Worm (Caenorhabditis elegans) whole organism, late embryonic: Measurements from ENCODE around the gene F48E3.2.

Source experiments
- C08G9.2 ChIP-seq: sonication (generic microtip); optimal IDR thresholded peaks from 2 replicates; lab custom pipeline; 2016; ENCODE audit warnings: mild to moderate bottlenecking, missing genetic modification characterization, moderate library complexity, missing compliant biosample characterization
- C38D4.7 ChIP-seq: fragments of 200-800 bp; sonication (Bioruptor generic); optimal IDR thresholded peaks from 2 replicates; lab custom pipeline; 2018; ENCODE audit warnings: mild to moderate bottlenecking, missing genetic modification characterization, moderate library complexity, missing compliant biosample characterization
- F13H6.1 ChIP-seq: sonication (generic microtip); optimal IDR thresholded peaks from 2 replicates; lab custom pipeline; 2016; ENCODE audit warnings: missing genetic modification characterization, missing compliant biosample characterization
- K02D7.2 ChIP-seq: sonication (generic microtip); optimal IDR thresholded peaks from 2 replicates; lab custom pipeline; 2017; ENCODE audit warnings: mild to moderate bottlenecking, missing genetic modification characterization, missing compliant biosample characterization
- ahr-1 ChIP-seq: sonication (generic microtip); optimal IDR thresholded peaks from 2 replicates; lab custom pipeline; 2016; ENCODE audit warnings: missing genetic modification characterization, missing compliant biosample characterization
- ama-1 ChIP-seq: fragments of 150-350 bp; optimal IDR thresholded peaks from 2 replicates; lab custom pipeline; 2014
- ceh-18 ChIP-seq: sonication (generic microtip); optimal IDR thresholded peaks from 2 replicates; lab custom pipeline; 2016; ENCODE audit warnings: missing genetic modification characterization, missing compliant biosample characterization
- ceh-19 ChIP-seq: fragments of 200-800 bp; sonication (Bioruptor generic); optimal IDR thresholded peaks from 2 replicates; lab custom pipeline; 2018; ENCODE audit warnings: mild to moderate bottlenecking, missing genetic modification characterization, missing compliant biosample characterization
- ceh-22 ChIP-seq: sonication (generic microtip); optimal IDR thresholded peaks from 2 replicates; lab custom pipeline; 2017; ENCODE audit warnings: missing biosample characterization, missing genetic modification characterization
- ceh-24 ChIP-seq: sonication (generic microtip); optimal IDR thresholded peaks from 2 replicates; lab custom pipeline; 2016; ENCODE audit warnings: mild to moderate bottlenecking, missing genetic modification characterization, missing compliant biosample characterization
- ceh-31 ChIP-seq: sonication (generic microtip); optimal IDR thresholded peaks from 2 replicates; lab custom pipeline; 2016; ENCODE audit warnings: missing genetic modification characterization, missing compliant biosample characterization
- ceh-45 ChIP-seq: fragments of 200-800 bp; sonication (Bioruptor generic); IDR thresholded peaks from 2 replicates; pipeline ENCODE4 v1.3.6; 2022; ENCODE audit warnings: missing genetic modification reagents, missing genetic modification characterization, missing compliant biosample characterization
- ceh-48 ChIP-seq: sonication (generic microtip); optimal IDR thresholded peaks from 2 replicates; lab custom pipeline; 2016; ENCODE audit warnings: missing genetic modification characterization, inconsistent platforms, missing compliant biosample characterization
- dmd-4 ChIP-seq: sonication (generic microtip); optimal IDR thresholded peaks from 2 replicates; lab custom pipeline; 2016; ENCODE audit warnings: borderline replicate concordance, missing genetic modification characterization, missing compliant biosample characterization
- elt-4 ChIP-seq: sonication (generic microtip); optimal IDR thresholded peaks from 2 replicates; lab custom pipeline; 2016; ENCODE audit warnings: missing genetic modification characterization, missing compliant biosample characterization
- fax-1 ChIP-seq: sonication (generic microtip); optimal IDR thresholded peaks from 2 replicates; lab custom pipeline; 2016; ENCODE audit warnings: missing genotype, missing genetic modification characterization, missing compliant biosample characterization
- fkh-10 ChIP-seq: fragments of 150-350 bp; optimal IDR thresholded peaks from 2 replicates; lab custom pipeline; 2014; ENCODE audit warnings: missing biosample characterization, missing genetic modification reagents, missing genetic modification characterization
- fkh-6 ChIP-seq: sonication (generic microtip); optimal IDR thresholded peaks from 2 replicates; lab custom pipeline; 2016; ENCODE audit warnings: missing genetic modification characterization, missing compliant biosample characterization
- gmeb-2 ChIP-seq: sonication (generic microtip); optimal IDR thresholded peaks from 2 replicates; lab custom pipeline; 2016; ENCODE audit warnings: missing genetic modification characterization, inconsistent platforms, missing compliant biosample characterization
- hlh-15 ChIP-seq: sonication (generic microtip); optimal IDR thresholded peaks from 2 replicates; lab custom pipeline; 2016; ENCODE audit warnings: missing genetic modification characterization, missing compliant biosample characterization
- hlh-6 ChIP-seq: sonication (generic microtip); optimal IDR thresholded peaks from 2 replicates; lab custom pipeline; 2016; ENCODE audit warnings: missing genotype, missing genetic modification characterization, missing compliant biosample characterization
- lin-11 ChIP-seq: fragments of 200-800 bp; sonication (Bioruptor generic); optimal IDR thresholded peaks from 2 replicates; lab custom pipeline; 2018; ENCODE audit warnings: mild to moderate bottlenecking, missing genetic modification characterization, missing compliant biosample characterization
- madf-2 ChIP-seq: sonication (generic microtip); optimal IDR thresholded peaks from 2 replicates; lab custom pipeline; 2017; ENCODE audit warnings: missing genetic modification characterization, missing compliant biosample characterization
- mec-3 ChIP-seq: sonication (generic microtip); optimal IDR thresholded peaks from 2 replicates; lab custom pipeline; 2016; ENCODE audit warnings: borderline replicate concordance, missing genetic modification characterization, missing compliant biosample characterization
- nfya-1 ChIP-seq: sonication (generic microtip); optimal IDR thresholded peaks from 2 replicates; lab custom pipeline; 2017; ENCODE audit warnings: missing genetic modification characterization, mild to moderate bottlenecking, missing compliant biosample characterization, antibody characterized with exemption, moderate library complexity
- nhr-11 ChIP-seq: fragments of 150-350 bp; optimal IDR thresholded peaks from 2 replicates; lab custom pipeline; 2014; ENCODE audit warnings: missing biosample characterization, missing genetic modification characterization
- nhr-232 ChIP-seq: sonication (generic microtip); optimal IDR thresholded peaks from 2 replicates; lab custom pipeline; 2016; ENCODE audit warnings: missing genetic modification characterization, missing compliant biosample characterization
- npax-4 ChIP-seq: sonication (generic microtip); optimal IDR thresholded peaks from 2 replicates; lab custom pipeline; 2016; ENCODE audit warnings: missing genetic modification characterization, missing compliant biosample characterization
- pag-3 ChIP-seq: sonication (generic microtip); optimal IDR thresholded peaks from 2 replicates; lab custom pipeline; 2016; ENCODE audit warnings: missing compliant biosample characterization, missing genetic modification characterization, borderline replicate concordance
- pat-9 ChIP-seq: fragments of 200-800 bp; sonication (Bioruptor generic); optimal IDR thresholded peaks from 2 replicates; lab custom pipeline; 2018; ENCODE audit warnings: mild to moderate bottlenecking, missing genetic modification characterization, moderate library complexity, missing compliant biosample characterization
- pax-1 ChIP-seq: fragments of 150-350 bp; optimal IDR thresholded peaks from 2 replicates; lab custom pipeline; 2014; ENCODE audit warnings: missing biosample characterization, missing genetic modification characterization
- pha-2 ChIP-seq: sonication (generic microtip); optimal IDR thresholded peaks from 2 replicates; lab custom pipeline; 2017; ENCODE audit warnings: mild to moderate bottlenecking, missing genetic modification characterization, missing compliant biosample characterization
- pqm-1 ChIP-seq: sonication (generic microtip); optimal IDR thresholded peaks from 2 replicates; lab custom pipeline; 2016; ENCODE audit warnings: missing genetic modification characterization, missing compliant biosample characterization
- pros-1 ChIP-seq: fragments of 150-350 bp; optimal IDR thresholded peaks from 2 replicates; lab custom pipeline; 2014; ENCODE audit warnings: missing biosample characterization, missing genetic modification reagents, missing genetic modification characterization
- ref-2 ChIP-seq: sonication (generic microtip); optimal IDR thresholded peaks from 2 replicates; lab custom pipeline; 2016; ENCODE audit warnings: missing genetic modification characterization, missing compliant biosample characterization
- rnt-1 ChIP-seq: sonication (generic microtip); optimal IDR thresholded peaks from 2 replicates; lab custom pipeline; 2016; ENCODE audit warnings: missing genetic modification characterization, missing compliant biosample characterization
- sdc-2 ChIP-seq: sonication (generic microtip); optimal IDR thresholded peaks from 2 replicates; lab custom pipeline; 2016; ENCODE audit warnings: missing genotype, missing genetic modification characterization, missing compliant biosample characterization
- tbx-2 ChIP-seq: sonication (generic microtip); optimal IDR thresholded peaks from 2 replicates; lab custom pipeline; 2016; ENCODE audit warnings: missing genetic modification characterization, missing compliant biosample characterization
- tbx-7 ChIP-seq: sonication (generic microtip); optimal IDR thresholded peaks from 2 replicates; lab custom pipeline; 2016; ENCODE audit warnings: missing genotype, missing genetic modification characterization, missing compliant biosample characterization
- ttx-3 ChIP-seq: sonication (generic microtip); optimal IDR thresholded peaks from 2 replicates; lab custom pipeline; 2016; ENCODE audit warnings: missing genetic modification reagents, missing genetic modification characterization, missing compliant biosample characterization
- unc-42 ChIP-seq: sonication (generic microtip); optimal IDR thresholded peaks from 2 replicates; lab custom pipeline; 2016; ENCODE audit warnings: missing genotype, missing genetic modification characterization, missing compliant biosample characterization
- unc-55 ChIP-seq: sonication (generic microtip); optimal IDR thresholded peaks from 2 replicates; lab custom pipeline; 2017; ENCODE audit warnings: missing biosample characterization, missing genetic modification reagents, missing genetic modification characterization
- unc-86 ChIP-seq: sonication (generic microtip); optimal IDR thresholded peaks from 2 replicates; lab custom pipeline; 2016; ENCODE audit warnings: missing genetic modification characterization, missing compliant biosample characterization
- ztf-16 ChIP-seq: sonication (generic microtip); optimal IDR thresholded peaks from 2 replicates; lab custom pipeline; 2017; ENCODE audit warnings: missing genetic modification characterization, missing compliant biosample characterization

Gene F48E3.2

DNA sequence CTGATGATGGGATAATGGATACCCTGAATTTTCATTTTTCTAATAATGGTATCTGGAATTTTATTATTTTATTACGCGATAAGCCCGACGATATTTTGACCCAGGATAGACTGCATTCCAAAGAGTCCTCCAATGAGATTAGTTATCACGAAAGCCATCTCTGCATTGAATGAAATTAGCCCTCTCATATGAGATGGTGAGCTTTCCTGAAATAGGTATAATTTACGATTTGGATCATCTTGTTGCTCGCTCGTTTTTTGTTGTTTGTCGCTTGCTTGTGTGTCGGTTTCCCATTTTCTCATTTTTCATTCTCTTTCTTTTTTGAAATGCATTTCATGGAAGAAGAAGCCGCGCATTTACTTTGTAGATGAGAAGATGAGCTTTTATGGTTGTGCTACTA, 1.4 kb downstream of the F48E3.2 start:
- no peak for TF ChIP-seq ceh-48

DNA sequence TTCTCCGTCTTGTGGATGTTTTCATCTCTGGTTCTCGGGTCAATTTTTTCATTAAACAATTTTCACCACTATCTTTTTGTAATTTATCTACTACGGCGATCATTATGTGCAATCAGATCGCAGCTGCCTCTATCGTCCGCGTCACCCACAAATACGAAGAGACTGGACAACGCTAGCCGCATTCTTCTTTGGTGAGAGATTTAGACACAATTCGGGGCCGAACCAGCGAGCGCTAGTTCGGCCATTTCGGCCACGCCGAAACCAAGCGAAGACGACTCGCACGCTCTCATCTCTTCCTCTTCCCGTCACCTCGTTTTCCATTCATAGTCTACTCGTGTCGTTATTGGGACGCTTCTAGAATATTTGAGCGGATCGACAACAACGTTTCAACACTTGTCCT, 7.2 kb downstream of the F48E3.2 start, which contains the start of gene gly-12:
gly-12 (plus strand) TSS at position 117 of the 400 bp plus-strand sequence.
- TF ChIP-seq C38D4.7 = no peak
- TF ChIP-seq tbx-2 (tag; lab: Kevin White, UChicago) = peak; percentile 49
- no peak for TF ChIP-seq ceh-18 (tag; lab: Kevin White, UChicago)
- no peak for TF ChIP-seq fkh-10 (GFP tag; lab: Kevin White, UChicago)
- TF ChIP-seq ttx-3 = no peak
- no peak for TF ChIP-seq dmd-4 (tag; lab: Kevin White, UChicago)
- TF ChIP-seq nfya-1 (tag; lab: Kevin White, UChicago) = peak; percentile 10
- TF ChIP-seq sdc-2 (tag; lab: Kevin White, UChicago) = no peak
- TF ChIP-seq unc-86 (tag; lab: Kevin White, UChicago) = no peak
- TF ChIP-seq ama-1 (lab: Kevin White, UChicago) = no peak
- no peak for TF ChIP-seq nhr-232 (tag; lab: Kevin White, UChicago)
- no peak for TF ChIP-seq pax-1 (tag; lab: Kevin White, UChicago)
- no peak for TF ChIP-seq ztf-16 (tag; lab: Kevin White, UChicago)
- TF ChIP-seq npax-4 (tag; lab: Kevin White, UChicago) = no peak
- TF ChIP-seq ref-2 (tag; lab: Kevin White, UChicago) = peak; percentile 22
- peak; percentile 15 for TF ChIP-seq C08G9.2 (tag; lab: Kevin White, UChicago)
- TF ChIP-seq pqm-1 (tag; lab: Kevin White, UChicago) = no peak
- peak; percentile 90 for TF ChIP-seq rnt-1
- no peak for TF ChIP-seq ceh-24 (tag; lab: Kevin White, UChicago)
- no peak for TF ChIP-seq lin-11 (tag; lab: Kevin White, UChicago)
- no peak for TF ChIP-seq K02D7.2 (tag; lab: Kevin White, UChicago)
- TF ChIP-seq hlh-6 = peak; percentile 14
- peak; percentile 54 for TF ChIP-seq ceh-31 (tag; lab: Kevin White, UChicago)
- no peak for TF ChIP-seq mec-3 (tag; lab: Kevin White, UChicago)
- TF ChIP-seq F13H6.1 (tag; lab: Kevin White, UChicago) = no peak
- TF ChIP-seq ahr-1 (tag; lab: Kevin White, UChicago) = no peak
- no peak for TF ChIP-seq pros-1 (tag; lab: Kevin White, UChicago)
- no peak for TF ChIP-seq ceh-19 (GFP tag; lab: Kevin White, UChicago)
- no peak for TF ChIP-seq gmeb-2 (tag; lab: Kevin White, UChicago)
- TF ChIP-seq madf-2 (tag; lab: Kevin White, UChicago) = no peak
- no peak for TF ChIP-seq ceh-45 (GFP tag; lab: Robert Waterston, UW)
- no peak for TF ChIP-seq hlh-15
- no peak for TF ChIP-seq ceh-22 (tag; lab: Kevin White, UChicago)
- TF ChIP-seq fkh-6 = no peak
- no peak for TF ChIP-seq unc-42 (tag; lab: Kevin White, UChicago)
- no peak for TF ChIP-seq nhr-11 (tag; lab: Kevin White, UChicago)

DNA sequence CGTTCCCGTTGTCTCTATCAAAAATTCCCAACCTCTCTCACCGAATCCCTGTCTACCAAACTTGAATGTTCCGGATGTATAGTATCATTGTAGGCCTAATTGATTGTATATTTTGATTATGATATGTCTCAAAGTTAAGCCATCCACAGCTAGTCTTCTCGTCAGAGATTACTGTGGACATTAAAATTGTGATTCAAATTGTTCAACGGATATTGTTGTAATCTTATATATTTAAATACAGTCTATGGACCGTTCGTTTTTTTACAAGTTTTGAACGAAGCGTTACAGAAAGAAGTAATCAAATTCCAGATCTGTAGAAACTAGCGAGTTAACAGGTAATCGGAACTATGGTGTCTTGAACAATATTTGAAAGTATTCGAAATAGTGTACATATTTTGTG, 12.2 kb downstream of the F48E3.2 start, which contains the start of gene F48E3.9:
F48E3.9 (plus strand) TSS at position 301 of the 400 bp plus-strand sequence.
- TF ChIP-seq elt-4 = no peak
- no peak for TF ChIP-seq hlh-6
- no peak for TF ChIP-seq lin-11 (tag; lab: Kevin White, UChicago)
- no peak for TF ChIP-seq pha-2 (tag; lab: Kevin White, UChicago)
- TF ChIP-seq madf-2 (tag; lab: Kevin White, UChicago) = no peak
- TF ChIP-seq nhr-232 (tag; lab: Kevin White, UChicago) = no peak
- no peak for TF ChIP-seq tbx-7 (tag; lab: Kevin White, UChicago)
- TF ChIP-seq ceh-45 (GFP tag; lab: Robert Waterston, UW) = no peak
- TF ChIP-seq ahr-1 (tag; lab: Kevin White, UChicago) = no peak
- TF ChIP-seq fax-1 (tag; lab: Kevin White, UChicago) = no peak
- no peak for TF ChIP-seq ceh-24 (tag; lab: Kevin White, UChicago)
- no peak for TF ChIP-seq unc-86 (tag; lab: Kevin White, UChicago)
- no peak for TF ChIP-seq ceh-18 (tag; lab: Kevin White, UChicago)
- no peak for TF ChIP-seq pat-9 (tag; lab: Kevin White, UChicago)
- no peak for TF ChIP-seq unc-55
- no peak for TF ChIP-seq dmd-4 (tag; lab: Kevin White, UChicago)
- TF ChIP-seq pag-3 (tag; lab: Kevin White, UChicago) = no peak
